Worm (Caenorhabditis elegans): ENCODE results near the gene Y54G2A.44.

ce11 chrIV:2793956-2794355 lies 7.7 kb upstream of the Y54G2A.44 start:
- TF ChIP-seq nhr-76 (tag; optimal IDR thresholded peaks at IDR 0.05) (no peak), elt-3 (tag; optimal IDR thresholded peaks at IDR 0.05) (no peak), lsy-2 (tag; optimal IDR thresholded peaks at IDR 0.05) (no peak), elt-1 (tag; optimal IDR thresholded peaks at IDR 0.05; ENCODE audit: borderline replicate concordance, insufficient read depth) (no peak), flh-1 (GFP tag; optimal IDR thresholded peaks at IDR 0.05) (no peak), tbx-8 (GFP tag; optimal IDR thresholded peaks at IDR 0.05) (no peak)

Data from whole organism, mixed stage, embryonic.